Fruit fly (Drosophila melanogaster): ENCODE measurements around the gene Mhc.

Mhc gene

dm6 chr2L:16743055-16743805 is 23.1 kb upstream of the Mhc start, which contains the start of the genes LSm7 and BuGZ (continued):
- TF ChIP-seq CG9609 (GFP tag; optimal IDR thresholded peaks at IDR 0.05) (no peak), CG18599 (GFP tag; optimal IDR thresholded peaks at IDR 0.05) (no peak), CG11696 (GFP tag; IDR thresholded peaks at IDR 0.05) (no peak), CG31441 (GFP tag; IDR thresholded peaks at IDR 0.05) (no peak; the same call in 1 of the 2 replicates), sob (GFP tag; IDR thresholded peaks at IDR 0.05) (no peak), aop (GFP tag; IDR thresholded peaks at IDR 0.05) (no peak), Rx (GFP tag; IDR thresholded peaks at IDR 0.05) (peak; percentile 20; the same call in 1 of the 2 replicates), CG12299 (tag; optimal IDR thresholded peaks at IDR 0.05) (peak; percentile 3), Hey (tag; optimal IDR thresholded peaks at IDR 0.05) (no peak), CG12236 (GFP tag; optimal IDR thresholded peaks at IDR 0.05) (no peak), CG13296 (GFP tag; optimal IDR thresholded peaks at IDR 0.05) (peak; percentile 35), Sry-β (GFP tag; optimal IDR thresholded peaks at IDR 0.05) (no peak), grn (GFP tag; optimal IDR thresholded peaks at IDR 0.05) (no peak), CG10565 (GFP tag; optimal IDR thresholded peaks at IDR 0.05) (no peak), ac (GFP tag; optimal IDR thresholded peaks at IDR 0.05) (no peak), CG7839 (tag; optimal IDR thresholded peaks at IDR 0.05) (no peak), CG6854 (GFP tag; optimal IDR thresholded peaks at IDR 0.05) (no peak), Oli (tag; optimal IDR thresholded peaks at IDR 0.05) (no peak), usp (GFP tag; optimal IDR thresholded peaks at IDR 0.05) (no peak), caup (GFP tag; optimal IDR thresholded peaks at IDR 0.05; ENCODE audit: severe bottlenecking) (peak; percentile 46), Antp (GFP tag; optimal IDR thresholded peaks at IDR 0.05) (peak; percentile 27), Nf-YA (GFP tag; IDR thresholded peaks at IDR 0.05) (no peak), BEAF-32 (GFP tag; optimal IDR thresholded peaks at IDR 0.05) (peak; percentile 78), Gug (GFP tag; IDR thresholded peaks at IDR 0.05) (no peak), Hr51 (GFP tag; optimal IDR thresholded peaks at IDR 0.05) (peak in 1 of 2 experiments; percentile 10), NC2β (GFP tag; optimal IDR thresholded peaks at IDR 0.05) (no peak), exex (tag; optimal IDR thresholded peaks at IDR 0.05) (no peak), CG14667 (GFP tag; IDR thresholded peaks at IDR 0.05) (no peak), kah (GFP tag; optimal IDR thresholded peaks at IDR 0.05) (no peak), MTF-1 (GFP tag; optimal IDR thresholded peaks at IDR 0.05; ENCODE audit: borderline replicate concordance) (no peak), NFAT (GFP tag; IDR thresholded peaks at IDR 0.05) (no peak; the same call in 1 of the 2 replicates), cwo (GFP tag; optimal IDR thresholded peaks at IDR 0.05) (no peak), pb (GFP tag; optimal IDR thresholded peaks at IDR 0.05) (no peak), Hmx (GFP tag; optimal IDR thresholded peaks at IDR 0.05) (no peak), Scr (GFP tag; IDR thresholded peaks at IDR 0.05; ENCODE audit: partially characterized antibody) (peak; percentile 75), CG11695 (GFP tag; IDR thresholded peaks at IDR 0.05) (no peak), cato (GFP tag; optimal IDR thresholded peaks at IDR 0.05; ENCODE audit: borderline replicate concordance) (no peak), CG13624 (GFP tag; optimal IDR thresholded peaks at IDR 0.05) (peak; percentile 34), bcd (GFP tag; optimal IDR thresholded peaks at IDR 0.05) (peak; percentile 57), CG5245 (GFP tag; optimal IDR thresholded peaks at IDR 0.05) (peak; percentile 17), CoRest (tag; optimal IDR thresholded peaks at IDR 0.05) (no peak), Dll (GFP tag; IDR thresholded peaks at IDR 0.05; ENCODE audit: partially characterized antibody) (peak; percentile 78), CG8281 (tag; optimal IDR thresholded peaks at IDR 0.05) (no peak), CG6654 (GFP tag; optimal IDR thresholded peaks at IDR 0.05) (no peak), sens (GFP tag) (peak; percentile 76), hth (optimal IDR thresholded peaks at IDR 0.05) (no peak), CG7556 (GFP tag; optimal IDR thresholded peaks at IDR 0.05) (no peak), CG3995 (GFP tag; optimal IDR thresholded peaks at IDR 0.05) (peak; percentile 92), CG12942 (GFP tag; optimal IDR thresholded peaks at IDR 0.05) (no peak), CG11723 (GFP tag; optimal IDR thresholded peaks at IDR 0.05) (no peak)

All from whole organism, embryonic.